Worm (Caenorhabditis elegans) whole organism, L4 larva: Measurements from ENCODE around the gene C16C8.19.

Experiments used
- T20F7.1 ChIP-seq: fragments of 200-800 bp; sonication (Bioruptor generic); optimal IDR thresholded peaks from 2 replicates; lab custom pipeline; 2018; ENCODE audit warnings: mild to moderate bottlenecking, missing genetic modification characterization, missing compliant biosample characterization
- Y105C5A.15 ChIP-seq: fragments of 200-800 bp; sonication (Bioruptor generic); IDR thresholded peaks from 2 replicates; pipeline ENCODE4 v1.3.6; 2022; ENCODE audit warnings: missing genetic modification characterization, missing compliant biosample characterization
- aha-1 ChIP-seq: fragments of 150-350 bp; peaks from one replicate; lab custom pipeline; 2014; ENCODE audit warnings: missing biosample characterization, missing genetic modification characterization
- nhr-10 ChIP-seq: fragments of 150-350 bp; optimal IDR thresholded peaks from 2 replicates; lab custom pipeline; 2014; ENCODE audit warnings: missing biosample characterization, missing genetic modification characterization
- nhr-25 ChIP-seq: sonication (generic microtip); optimal IDR thresholded peaks from 2 replicates; lab custom pipeline; 2017; ENCODE audit warnings: missing genetic modification characterization, mild to moderate bottlenecking, missing compliant biosample characterization, antibody characterized with exemption, moderate library complexity, borderline replicate concordance; ENCODE audit not compliant: insufficient read depth
- nhr-28 ChIP-seq: fragments of 150-350 bp; optimal IDR thresholded peaks from 2 replicates; lab custom pipeline; 2014; ENCODE audit warnings: missing biosample characterization, missing genetic modification characterization
- pqm-1 ChIP-seq: sonication (generic microtip); optimal IDR thresholded peaks from 2 replicates; lab custom pipeline; 2017; ENCODE audit warnings: missing biosample characterization, missing genetic modification characterization
- snpc-1.2 ChIP-seq: fragments of 200-800 bp; sonication (Bioruptor generic); IDR thresholded peaks from 2 replicates; pipeline ENCODE4 v1.3.6; 2022; ENCODE audit warnings: missing genetic modification reagents, missing genetic modification characterization, missing compliant biosample characterization
- snpc-4 ChIP-seq: fragments of 150-350 bp; optimal IDR thresholded peaks from 2 replicates; lab custom pipeline; 2014; ENCODE audit warnings: missing biosample characterization, missing genetic modification characterization

ce11 chrII:3447906-3448305 is 10.4 kb upstream of the C16C8.19 start, which contains the start of gene C16C8.21:
- TF ChIP-seq T20F7.1 (no peak), Y105C5A.15 (GFP tag; lab: Robert Waterston, UW) (no peak), nhr-10 (no peak), nhr-25 (tag; lab: Kevin White, UChicago) (no peak), snpc-1.2 (GFP tag; lab: Robert Waterston, UW) (no peak), snpc-4 (no peak), nhr-28 (no peak), pqm-1 (tag; lab: Kevin White, UChicago) (no peak), aha-1 (tag; lab: Kevin White, UChicago) (no peak)
